Fruit fly (Drosophila melanogaster) whole organism: ENCODE results near the gene wa-cup.

Source experiments
- CG8478 ChIP-seq: fragments of >200 bp; optimal IDR thresholded peaks from 2 replicates; lab custom pipeline; 2018; ENCODE audit warnings: inconsistent platforms
- Dll ChIP-seq: fragments of >200 bp; optimal IDR thresholded peaks from 2 replicates; lab custom pipeline; 2017
- EcR ChIP-seq, 2 experiments: fragments of >200 bp; optimal IDR thresholded peaks; 2 replicates each; lab custom pipeline; 2017; ENCODE audit warnings: missing biosample characterization in 2 of 2, missing genetic modification characterization in 2 of 2, missing genetic modification reagents in 2 of 2
- pan ChIP-seq: fragments of >200 bp; optimal IDR thresholded peaks from 2 replicates; lab custom pipeline; 2017
- psq ChIP-seq: fragments of >200 bp; optimal IDR thresholded peaks from 2 replicates; lab custom pipeline; 2017
- usp ChIP-seq: fragments of >200 bp; optimal IDR thresholded peaks from 2 replicates; lab custom pipeline; 2017; ENCODE audit warnings: missing biosample characterization, missing genetic modification characterization, mixed read lengths

The wa-cup gene

dm6 chr3R:7420465-7420864 is at the start of gene wa-cup:
wa-cup (plus strand) TSS chr3R:7420765.
- no peak for TF ChIP-seq Dll
- TF ChIP-seq pan = no peak
- no peak for TF ChIP-seq CG8478 (lab: Kevin White, UChicago)
- TF ChIP-seq psq (lab: Kevin White, UChicago) = no peak

DNA sequence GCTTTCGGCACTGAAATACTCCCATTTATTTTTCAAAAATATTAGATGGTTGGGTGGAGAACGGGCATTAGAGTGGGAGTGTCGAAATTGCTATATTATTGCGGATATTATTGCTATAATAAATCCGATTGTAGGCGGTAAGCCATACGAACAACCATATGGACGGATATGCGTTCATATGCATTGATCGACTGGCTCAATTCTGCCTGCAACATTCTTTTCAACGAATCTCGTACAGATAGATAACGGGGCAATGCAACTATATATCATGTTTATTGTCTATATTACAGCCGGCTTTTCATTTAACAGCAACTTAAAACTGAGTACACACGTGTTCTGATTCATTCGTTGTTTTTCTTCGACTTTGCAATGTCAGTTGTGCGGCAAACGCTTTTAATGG is 29.5 kb upstream of the wa-cup start, which contains the start of gene CG42650:
TSS of gene CG42650 (plus strand) at position 301 of the 400 bp plus-strand sequence.
- TF ChIP-seq psq (lab: Kevin White, UChicago) (no peak), CG8478 (lab: Kevin White, UChicago) (no peak), pan (no peak), EcR (GFP tag; optimal IDR thresholded peaks at IDR 0.05; lab: Kevin White, UChicago) (no peak), usp (GFP tag; lab: Kevin White, UChicago) (no peak), Dll (no peak)

dm6 chr3R:7394047-7394446 is 26.5 kb upstream of the wa-cup start:
- TF ChIP-seq Dll (no peak), EcR (GFP tag; optimal IDR thresholded peaks at IDR 0.05; lab: Kevin White, UChicago) (no peak), CG8478 (lab: Kevin White, UChicago) (no peak), psq (lab: Kevin White, UChicago) (no peak), usp (GFP tag; lab: Kevin White, UChicago) (no peak), pan (no peak)

- TF ChIP-seq usp (GFP tag; lab: Kevin White, UChicago) = no peak
- TF ChIP-seq psq (lab: Kevin White, UChicago) = no peak
- no peak for TF ChIP-seq CG8478 (lab: Kevin White, UChicago)
- no peak for TF ChIP-seq EcR (GFP tag; optimal IDR thresholded peaks at IDR 0.05; lab: Kevin White, UChicago)
- TF ChIP-seq Dll = no peak
- no peak for TF ChIP-seq pan
These were observed 14.0 kb upstream of the wa-cup start, which contains the start of gene Ir84a for dm6 chr3R:7406569-7406968. Ir84a (plus strand) TSS chr3R:7406869.

DNA sequence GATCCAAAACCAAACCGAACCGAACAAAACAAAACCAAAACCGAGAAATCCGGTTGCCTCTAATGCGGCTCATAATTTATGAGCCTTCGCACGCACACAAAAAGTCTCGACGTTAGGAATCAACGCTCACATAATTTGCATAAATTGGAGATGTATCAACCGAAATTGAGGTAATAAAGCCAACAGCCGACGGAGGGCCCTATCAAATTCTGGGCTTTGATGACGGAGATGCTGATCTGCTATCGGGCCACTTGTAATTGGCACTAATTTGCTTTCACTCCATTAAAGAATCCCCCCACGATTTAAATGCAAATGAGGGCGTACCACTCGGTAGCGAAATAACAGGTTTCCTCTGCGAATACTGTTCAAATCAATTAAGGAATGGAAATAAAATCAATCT is 18.3 kb downstream of the wa-cup start:
- TF ChIP-seq psq (lab: Kevin White, UChicago) (no peak), CG8478 (lab: Kevin White, UChicago) (no peak), pan (no peak), usp (GFP tag; lab: Kevin White, UChicago) (no peak), EcR (GFP tag; optimal IDR thresholded peaks at IDR 0.05; lab: Kevin White, UChicago) (no peak), Dll (no peak)

DNA sequence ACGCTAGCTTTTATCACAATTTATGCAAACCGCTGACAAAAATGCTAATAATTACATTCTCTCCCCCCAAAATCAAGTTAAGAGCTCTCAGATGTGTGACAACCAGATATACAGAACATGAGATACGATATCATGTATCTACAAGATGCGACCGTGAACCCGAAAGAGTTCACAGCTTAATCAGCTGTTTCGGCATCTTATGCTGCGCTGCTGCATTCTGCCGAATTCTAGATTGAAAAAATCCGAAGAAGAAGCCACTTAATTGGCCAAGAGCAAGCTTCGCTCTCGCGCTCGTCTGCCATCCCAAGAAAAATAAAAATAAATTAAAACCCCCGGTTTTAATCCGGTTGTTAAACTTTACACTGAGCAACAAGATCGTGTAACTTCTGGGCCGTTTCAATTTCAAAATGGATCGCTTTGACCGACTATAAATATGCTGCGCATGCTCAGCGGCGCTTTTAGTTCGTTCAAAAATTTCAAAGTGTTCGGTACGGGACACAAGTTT is 18.8 kb downstream of the wa-cup start, which contains the start of gene CG14598:
TSS of gene CG14598 (plus strand) at position 455 of the 505 bp plus-strand sequence.
- TF ChIP-seq psq (lab: Kevin White, UChicago) = no peak
- TF ChIP-seq EcR (GFP tag; optimal IDR thresholded peaks at IDR 0.05; lab: Kevin White, UChicago) = no peak
- no peak for TF ChIP-seq Dll
- TF ChIP-seq pan = no peak
- no peak for TF ChIP-seq CG8478 (lab: Kevin White, UChicago)
- no peak for TF ChIP-seq usp (GFP tag; lab: Kevin White, UChicago)

- no peak for TF ChIP-seq Dll
- TF ChIP-seq pan = no peak
These were observed 20.8 kb downstream of the wa-cup start for dm6 chr3R:7441359-7441758.

dm6 chr3R:7471894-7472293 is 51.3 kb downstream of the wa-cup start:
- TF ChIP-seq psq (lab: Kevin White, UChicago) (no peak), CG8478 (lab: Kevin White, UChicago) (no peak), EcR (GFP tag; optimal IDR thresholded peaks at IDR 0.05; lab: Kevin White, UChicago) (no peak), pan (no peak), Dll (no peak), usp (GFP tag; lab: Kevin White, UChicago) (no peak)
